Fruit fly (Drosophila melanogaster): ENCODE results near the gene app.
A peak's percentile ranks its signal among the peaks of the same experiment; 100 is the strongest.

Gene app

dm6 chr3L:12205848-12206247 is 60.8 kb downstream of the app start, which contains the start of gene Tsen54 (continued):
- TF ChIP-seq croc (GFP tag; conservative IDR thresholded peaks at IDR 0.05) (no peak), lbe (GFP tag; optimal IDR thresholded peaks at IDR 0.05) (no peak), pho (GFP tag; optimal IDR thresholded peaks at IDR 0.05) (no peak), CG6791 (GFP tag; IDR thresholded peaks at IDR 0.05; ENCODE audit: partially characterized antibody) (peak; percentile 72), yki (optimal IDR thresholded peaks at IDR 0.05) (no peak), shn (GFP tag; optimal IDR thresholded peaks at IDR 0.05) (no peak), pzg (GFP tag; optimal IDR thresholded peaks at IDR 0.05) (peak; percentile 66), CG13287 (GFP tag; IDR thresholded peaks at IDR 0.05; ENCODE audit: partially characterized antibody) (peak; percentile 84), Sox100B (GFP tag; optimal IDR thresholded peaks at IDR 0.05) (no peak), sob (GFP tag; IDR thresholded peaks at IDR 0.05) (no peak), Hmx (GFP tag; optimal IDR thresholded peaks at IDR 0.05) (no peak), Max (GFP tag; optimal IDR thresholded peaks at IDR 0.05) (no peak), mirr (GFP tag; optimal IDR thresholded peaks at IDR 0.05) (no peak), CG14014 (GFP tag; IDR thresholded peaks at IDR 0.05) (no peak), Atf-2 (GFP tag; optimal IDR thresholded peaks at IDR 0.05) (no peak), Bgb (GFP tag; IDR thresholded peaks at IDR 0.05; ENCODE audit: partially characterized antibody) (peak; percentile 76), CG16813 (GFP tag; IDR thresholded peaks at IDR 0.05; ENCODE audit: partially characterized antibody) (peak; percentile 59), CG31388 (GFP tag; optimal IDR thresholded peaks at IDR 0.05) (no peak), Rx (GFP tag; IDR thresholded peaks at IDR 0.05) (no peak), Spps (tag; optimal IDR thresholded peaks at IDR 0.05) (no peak), trem (tag; optimal IDR thresholded peaks at IDR 0.05) (no peak), nerfin-1 (tag; optimal IDR thresholded peaks at IDR 0.05) (no peak), Poxn (GFP tag; IDR thresholded peaks at IDR 0.05) (no peak), CG1233 (GFP tag; optimal IDR thresholded peaks at IDR 0.05) (no peak), Gug (GFP tag; IDR thresholded peaks at IDR 0.05) (no peak), fu2 (GFP tag; optimal IDR thresholded peaks at IDR 0.05) (no peak), CG10959 (GFP tag; IDR thresholded peaks at IDR 0.05) (no peak), CG12299 (tag; optimal IDR thresholded peaks at IDR 0.05) (no peak), CTCF (GFP tag; optimal IDR thresholded peaks at IDR 0.05) (no peak), CG4617 (GFP tag; optimal IDR thresholded peaks at IDR 0.05; ENCODE audit: borderline replicate concordance) (peak; percentile 44), Myb (GFP tag; optimal IDR thresholded peaks at IDR 0.05) (peak; percentile 13), CG17802 (tag; optimal IDR thresholded peaks at IDR 0.05) (no peak), peb (GFP tag; IDR thresholded peaks at IDR 0.05) (no peak), bowl (GFP tag; IDR thresholded peaks at IDR 0.05) (no peak), slp2 (GFP tag; optimal IDR thresholded peaks at IDR 0.05) (no peak), CG3847 (GFP tag; IDR thresholded peaks at IDR 0.05) (no peak), Ada2b (GFP tag; IDR thresholded peaks at IDR 0.05) (no peak), CG3407 (GFP tag; optimal IDR thresholded peaks at IDR 0.05) (no peak), BEAF-32 (GFP tag; optimal IDR thresholded peaks at IDR 0.05) (peak; percentile 77), CG11695 (GFP tag; IDR thresholded peaks at IDR 0.05) (no peak), nmo (GFP tag; optimal IDR thresholded peaks at IDR 0.05) (no peak), CG9932 (GFP tag; IDR thresholded peaks at IDR 0.05) (no peak), CG6254 (GFP tag; optimal IDR thresholded peaks at IDR 0.05) (no peak), MESR4 (GFP tag; optimal IDR thresholded peaks at IDR 0.05) (peak; percentile 16), kah (GFP tag; optimal IDR thresholded peaks at IDR 0.05) (peak; percentile 23), inv (GFP tag; IDR thresholded peaks at IDR 0.05; ENCODE audit: partially characterized antibody) (peak; percentile 38; the same call in 1 of the 2 replicates), CG31365 (tag; optimal IDR thresholded peaks at IDR 0.05) (no peak), gce (GFP tag; IDR thresholded peaks at IDR 0.05) (no peak), E2f1 (GFP tag; IDR thresholded peaks at IDR 0.05) (no peak), schlank (tag; optimal IDR thresholded peaks at IDR 0.05) (no peak), Ptx1 (GFP tag; IDR thresholded peaks at IDR 0.05) (no peak), CG7786 (GFP tag; optimal IDR thresholded peaks at IDR 0.05) (no peak), ERR (GFP tag; optimal IDR thresholded peaks at IDR 0.05) (no peak)

Data from whole organism, embryonic.